Worm (Caenorhabditis elegans): ENCODE measurements around the gene clec-210.

- no peak for TF ChIP-seq tbx-37 (GFP tag; conservative IDR thresholded peaks at IDR 0.05)
- TF ChIP-seq hnd-1 (tag; optimal IDR thresholded peaks at IDR 0.05) = no peak
- TF ChIP-seq tbx-11 (GFP tag; IDR thresholded peaks at IDR 0.05) = no peak
- TF ChIP-seq ceh-13 (GFP tag; optimal IDR thresholded peaks at IDR 0.05) = no peak
These were observed at the start of gene clec-210 for ce11 chrV:3118167-3118566.
